Worm (Caenorhabditis elegans) whole organism, L3 larva: ENCODE results near the gene gldi-6.

Experiments used
- daf-12 ChIP-seq: fragments of 150-350 bp; optimal IDR thresholded peaks from 2 replicates; lab custom pipeline; 2014; ENCODE audit warnings: missing biosample characterization, missing genetic modification reagents, missing genetic modification characterization
- jun-1 ChIP-seq: fragments of 150-350 bp; optimal IDR thresholded peaks from 2 replicates; lab custom pipeline; 2014; ENCODE audit warnings: missing biosample characterization, missing genetic modification reagents, missing genetic modification characterization
- nhr-23 ChIP-seq: fragments of 150-350 bp; optimal IDR thresholded peaks from 2 replicates; lab custom pipeline; 2014; ENCODE audit warnings: missing biosample characterization, missing genetic modification reagents, missing genetic modification characterization

ce11 chrII:3481584-3481983 is 34.8 kb downstream of the gldi-6 start, which contains the start of gene Y49F6B.8:
- TF ChIP-seq daf-12 (tag; lab: Kevin White, UChicago) (no peak), jun-1 (tag; lab: Kevin White, UChicago) (no peak), nhr-23 (no peak)
